In genomic region chrIV:957820-958219, ce11 we compare ENCODE assay signal across 2 worm cellular contexts.
TF ChIP-seq lines count a peak whose summit lies in the region.

No protein-coding gene starts in this region.

TF ChIP-seq in whole organism, L2 larva, 48 proteins besides CTCF, POLR2A, EP300 and RAD21 (continued from another document):
- peak; percentile 94 for TF ChIP-seq fos-1 (tag; optimal IDR thresholded peaks at IDR 0.05; lab: Kevin White, UChicago)
- TF ChIP-seq C34F6.9 (tag; optimal IDR thresholded peaks at IDR 0.05; lab: Kevin White, UChicago), result peak; percentile 52
- no peak for TF ChIP-seq lin-11 (tag; optimal IDR thresholded peaks at IDR 0.05; lab: Kevin White, UChicago)
- TF ChIP-seq nhr-23 (tag; optimal IDR thresholded peaks at IDR 0.05; lab: Kevin White, UChicago), result no peak
- peak; percentile 9 for TF ChIP-seq egl-27 (tag; optimal IDR thresholded peaks at IDR 0.05; lab: Kevin White, UChicago)
- TF ChIP-seq sem-4 (tag; optimal IDR thresholded peaks at IDR 0.05; lab: Kevin White, UChicago), result peak; percentile 11
- TF ChIP-seq nhr-10 (tag; optimal IDR thresholded peaks at IDR 0.05; lab: Kevin White, UChicago), result no peak
- no peak for TF ChIP-seq nhr-11 (tag; optimal IDR thresholded peaks at IDR 0.05; lab: Kevin White, UChicago)
- TF ChIP-seq ceh-82 (tag; optimal IDR thresholded peaks at IDR 0.05; lab: Kevin White, UChicago), result no peak
- peak; percentile 52 for TF ChIP-seq gmeb-1 (tag; optimal IDR thresholded peaks at IDR 0.05; lab: Kevin White, UChicago)
- no peak for TF ChIP-seq aly-2 (tag; optimal IDR thresholded peaks at IDR 0.05; lab: Kevin White, UChicago)
- TF ChIP-seq nhr-6 (tag; optimal IDR thresholded peaks at IDR 0.05; lab: Kevin White, UChicago), result peak; percentile 28
- TF ChIP-seq nhr-21 (tag; optimal IDR thresholded peaks at IDR 0.05; lab: Kevin White, UChicago), result peak; percentile 16
- TF ChIP-seq dmd-4 (tag; optimal IDR thresholded peaks at IDR 0.05; lab: Kevin White, UChicago), result no peak
- peak; percentile 75 for TF ChIP-seq sma-3 (GFP tag; optimal IDR thresholded peaks at IDR 0.05; lab: Kevin White, UChicago)
- TF ChIP-seq lin-13 (GFP tag; optimal IDR thresholded peaks at IDR 0.05; lab: Kevin White, UChicago), result peak; percentile 49
- no peak for TF ChIP-seq zag-1 (tag; optimal IDR thresholded peaks at IDR 0.05; lab: Kevin White, UChicago)
- TF ChIP-seq nhr-77 (tag; optimal IDR thresholded peaks at IDR 0.05; lab: Kevin White, UChicago), result no peak
- TF ChIP-seq unc-62 (GFP tag; optimal IDR thresholded peaks at IDR 0.05; lab: Kevin White, UChicago), result no peak
- no peak for TF ChIP-seq mbf-1 (tag; optimal IDR thresholded peaks at IDR 0.05; lab: Kevin White, UChicago)
- peak; percentile 92 for TF ChIP-seq nhr-25 (tag; optimal IDR thresholded peaks at IDR 0.05; lab: Kevin White, UChicago)
- TF ChIP-seq ztf-11 (tag; optimal IDR thresholded peaks at IDR 0.05; lab: Kevin White, UChicago), result no peak
- TF ChIP-seq elt-1 (tag; optimal IDR thresholded peaks at IDR 0.05; lab: Kevin White, UChicago), result no peak
- peak; percentile 60 for TF ChIP-seq mab-5 (tag; optimal IDR thresholded peaks at IDR 0.05; lab: Kevin White, UChicago)
- TF ChIP-seq ceh-16 (tag; optimal IDR thresholded peaks at IDR 0.05; lab: Kevin White, UChicago), result peak; percentile 88
- TF ChIP-seq skn-1 (tag; optimal IDR thresholded peaks at IDR 0.05; lab: Kevin White, UChicago), result no peak

TF ChIP-seq in whole organism, L4 larva, 104 proteins besides CTCF, POLR2A, EP300 and RAD21 (continued from another document):
- TF ChIP-seq lin-13 (GFP tag; optimal IDR thresholded peaks at IDR 0.05; lab: Kevin White, UChicago), result peak; percentile 6
- no peak for TF ChIP-seq ceh-28 (tag; optimal IDR thresholded peaks at IDR 0.05; lab: Kevin White, UChicago)
- TF ChIP-seq dpl-1 (GFP tag; optimal IDR thresholded peaks at IDR 0.05; lab: Kevin White, UChicago), result peak; percentile 45
- TF ChIP-seq jun-1 (tag; optimal IDR thresholded peaks at IDR 0.05; lab: Kevin White, UChicago), result no peak
- TF ChIP-seq dmd-6 (GFP tag; IDR thresholded peaks at IDR 0.05; lab: Robert Waterston, UW), result peak; percentile 55; the same call in 1 of the 2 replicates
- no peak for TF ChIP-seq madf-5 (GFP tag; IDR thresholded peaks at IDR 0.05; lab: Robert Waterston, UW)
- TF ChIP-seq dmd-8 (GFP tag; IDR thresholded peaks at IDR 0.05; lab: Robert Waterston, UW), result no peak
- no peak for TF ChIP-seq ztf-7 (tag; optimal IDR thresholded peaks at IDR 0.05; lab: Kevin White, UChicago)
- peak; percentile 57 for TF ChIP-seq pqm-1 (tag; optimal IDR thresholded peaks at IDR 0.05; lab: Kevin White, UChicago)
- TF ChIP-seq F26F4.8 (GFP tag; conservative IDR thresholded peaks at IDR 0.05; lab: Robert Waterston, UW), result no peak
- TF ChIP-seq skn-1 (tag; optimal IDR thresholded peaks at IDR 0.05; lab: Kevin White, UChicago), result no peak
- no peak for TF ChIP-seq dmd-9 (GFP tag; IDR thresholded peaks at IDR 0.05; lab: Robert Waterston, UW)
- no peak; the same call in 1 of the 2 replicates for TF ChIP-seq php-3 (GFP tag; IDR thresholded peaks at IDR 0.05; lab: Robert Waterston, UW)
- peak; percentile 29 for TF ChIP-seq T20F7.1 (GFP tag; optimal IDR thresholded peaks at IDR 0.05; lab: Kevin White, UChicago)
- TF ChIP-seq F37D6.2 (tag; optimal IDR thresholded peaks at IDR 0.05; lab: Kevin White, UChicago), result no peak
- peak; percentile 92 for TF ChIP-seq hlh-30 (tag; optimal IDR thresholded peaks at IDR 0.05; lab: Kevin White, UChicago; ENCODE audit: insufficient read depth)
- TF ChIP-seq ztf-11 (tag; optimal IDR thresholded peaks at IDR 0.05; lab: Kevin White, UChicago), result no peak
- peak in 1 of 2 experiments; percentile 16 for TF ChIP-seq daf-16 (GFP tag; optimal IDR thresholded peaks at IDR 0.05; lab: Kevin White, UChicago)
- no peak for TF ChIP-seq daf-16 (tag; optimal IDR thresholded peaks at IDR 0.05; lab: Kevin White, UChicago)
- TF ChIP-seq mes-2 (tag; optimal IDR thresholded peaks at IDR 0.05; lab: Kevin White, UChicago; ENCODE audit: poor library complexity, severe bottlenecking), result peak; percentile 71
- peak; percentile 99 for TF ChIP-seq aha-1 (tag; lab: Kevin White, UChicago)
- peak; percentile 98 for TF ChIP-seq nhr-28 (tag; optimal IDR thresholded peaks at IDR 0.05; lab: Kevin White, UChicago)
- no peak; the same call in 1 of the 2 replicates for TF ChIP-seq lin-1 (GFP tag; IDR thresholded peaks at IDR 0.05; lab: Robert Waterston, UW)
- TF ChIP-seq mep-1 (tag; optimal IDR thresholded peaks at IDR 0.05; lab: Kevin White, UChicago), result peak; percentile 79
- no peak for TF ChIP-seq nhr-77 (tag; optimal IDR thresholded peaks at IDR 0.05; lab: Kevin White, UChicago)
- no peak for TF ChIP-seq ceh-20 (GFP tag; IDR thresholded peaks at IDR 0.05; lab: Robert Waterston, UW)
- peak; percentile 72 for TF ChIP-seq nhr-11 (tag; optimal IDR thresholded peaks at IDR 0.05; lab: Kevin White, UChicago)
- TF ChIP-seq set-16 (GFP tag; IDR thresholded peaks at IDR 0.05; lab: Robert Waterston, UW), result no peak
- TF ChIP-seq lin-39 (tag; optimal IDR thresholded peaks at IDR 0.05; lab: Kevin White, UChicago), result no peak
- TF ChIP-seq dve-1 (tag; optimal IDR thresholded peaks at IDR 0.05; lab: Kevin White, UChicago; ENCODE audit: insufficient read depth), result peak; percentile 85
- no peak for TF ChIP-seq zfp-3 (GFP tag; conservative IDR thresholded peaks at IDR 0.05; lab: Robert Waterston, UW)
- TF ChIP-seq zip-11 (GFP tag; IDR thresholded peaks at IDR 0.05; lab: Robert Waterston, UW), result no peak
- peak in 1 of 2 experiments; percentile 71 for TF ChIP-seq unc-62 (GFP tag; optimal IDR thresholded peaks at IDR 0.05 in 1 of 2; lab: Kevin White, UChicago)
- TF ChIP-seq unc-62 (tag; optimal IDR thresholded peaks at IDR 0.05; lab: Kevin White, UChicago), result no peak
TF ChIP-seq in whole organism, L4 larva: peak in this region for 25.
